Fruit fly (Drosophila melanogaster) Kc167 (cell line): ENCODE results near the gene CG8043.

ENCODE experiments used
- Myc ChIP-seq: fragments of >200 bp; optimal IDR thresholded peaks from 2 replicates; lab custom pipeline; 2017; ENCODE audit warnings: missing external identifiers
- h ChIP-seq: fragments of >200 bp; optimal IDR thresholded peaks from 3 replicates; lab custom pipeline; 2018; ENCODE audit warnings: missing external identifiers
- insv ChIP-seq: fragments of >200 bp; optimal IDR thresholded peaks from 3 replicates; lab custom pipeline; 2018; ENCODE audit warnings: missing external identifiers
- psq ChIP-seq: fragments of >200 bp; optimal IDR thresholded peaks from 2 replicates; lab custom pipeline; 2017; ENCODE audit warnings: missing external identifiers
- ttk ChIP-seq: sonication (Bioruptor generic); optimal IDR thresholded peaks from 2 replicates; lab custom pipeline; 2017; ENCODE audit warnings: missing external identifiers

dm6 chr3R:8645580-8646220 is 31.0 kb upstream of the CG8043 start, which contains the start of gene Cyp313b1:
- no peak for TF ChIP-seq h (lab: Kevin White, UChicago)
- TF ChIP-seq Myc, result no peak
- TF ChIP-seq insv (lab: Kevin White, UChicago), result no peak
- TF ChIP-seq psq (lab: Kevin White, UChicago), result no peak
- TF ChIP-seq ttk (lab: Kevin White, UChicago), result no peak
